Worm (Caenorhabditis elegans) whole organism, young adult: Measurements from ENCODE around the gene rpl-22.

Source experiments
- B0336.3 ChIP-seq: fragments of 200-800 bp; sonication (Bioruptor generic); IDR thresholded peaks from 2 replicates; pipeline ENCODE4 v1.3.6; 2022; ENCODE audit warnings: missing genetic modification characterization, missing compliant biosample characterization
- F10E7.11 ChIP-seq: sonication (generic microtip); optimal IDR thresholded peaks from 2 replicates; lab custom pipeline; 2017; ENCODE audit warnings: mild to moderate bottlenecking, missing genetic modification characterization, moderate library complexity, missing compliant biosample characterization
- F23B12.7 ChIP-seq: sonication (generic microtip); optimal IDR thresholded peaks from 2 replicates; lab custom pipeline; 2017; ENCODE audit warnings: missing genetic modification characterization, mild to moderate bottlenecking, missing compliant biosample characterization, antibody characterized with exemption, moderate library complexity; ENCODE audit not compliant: insufficient read depth
- F37B4.10 ChIP-seq: fragments of 200-800 bp; sonication (Bioruptor generic); IDR thresholded peaks from 2 replicates; pipeline ENCODE4 v1.3.6; 2022; ENCODE audit warnings: missing genetic modification characterization, missing compliant biosample characterization
- F57A8.1 ChIP-seq: fragments of 200-800 bp; sonication (Bioruptor generic); optimal IDR thresholded peaks from 2 replicates; lab custom pipeline; 2018; ENCODE audit warnings: mild to moderate bottlenecking, missing genetic modification characterization, moderate library complexity, missing compliant biosample characterization
- T07F8.4 ChIP-seq: sonication (generic microtip); optimal IDR thresholded peaks from 2 replicates; lab custom pipeline; 2016; ENCODE audit warnings: mild to moderate bottlenecking, missing genetic modification characterization, moderate library complexity, missing compliant biosample characterization
- Y53F4B.3 ChIP-seq: fragments of 200-800 bp; sonication (Bioruptor generic); IDR thresholded peaks from 2 replicates; pipeline ENCODE4 v1.3.6; 2022; ENCODE audit warnings: missing genetic modification reagents, missing genetic modification characterization, missing compliant biosample characterization
- Y67H2A.10 ChIP-seq: fragments of 200-800 bp; sonication (Bioruptor generic); conservative IDR thresholded peaks from 2 replicates; pipeline ENCODE4 v1.3.6; 2022; ENCODE audit warnings: missing genetic modification reagents, missing genetic modification characterization, missing compliant biosample characterization
- ama-1 ChIP-seq, 3 experiments: fragments of 150-350 bp in 1 of 3; sonication (generic microtip) in 2 of 3; optimal IDR thresholded peaks; 2 replicates each; lab custom pipeline; 2014 to 2018; ENCODE audit warnings: missing biosample characterization in 2 of 3, missing genetic modification characterization in 2 of 3, missing genetic modification reagents in 2 of 3
- atf-7 ChIP-seq: sonication (generic microtip); optimal IDR thresholded peaks from 2 replicates; lab custom pipeline; 2017; ENCODE audit warnings: mild to moderate bottlenecking, missing genetic modification characterization, missing compliant biosample characterization
- attf-3 ChIP-seq: fragments of 200-800 bp; sonication (Bioruptor generic); conservative IDR thresholded peaks from 2 replicates; pipeline ENCODE4 v1.3.6; 2022; ENCODE audit warnings: missing genetic modification reagents, missing genetic modification characterization, missing compliant biosample characterization
- ccch-3 ChIP-seq: fragments of 200-800 bp; sonication (Bioruptor generic); optimal IDR thresholded peaks from 2 replicates; lab custom pipeline; 2018; ENCODE audit warnings: mild to moderate bottlenecking, missing genetic modification characterization, missing compliant biosample characterization
- ceh-58 ChIP-seq: fragments of 200-800 bp; sonication (Bioruptor generic); IDR thresholded peaks from 2 replicates; pipeline ENCODE4 v1.3.6; 2022; ENCODE audit warnings: missing genetic modification characterization, missing compliant biosample characterization
- ceh-79 ChIP-seq: sonication (generic microtip); optimal IDR thresholded peaks from 2 replicates; lab custom pipeline; 2017; ENCODE audit warnings: mild to moderate bottlenecking, missing genetic modification characterization, missing compliant biosample characterization
- chd-7 ChIP-seq: sonication (generic microtip); optimal IDR thresholded peaks from 2 replicates; lab custom pipeline; 2016; ENCODE audit warnings: mild to moderate bottlenecking, missing genetic modification characterization, moderate library complexity, missing compliant biosample characterization
- die-1 ChIP-seq: sonication (generic microtip); optimal IDR thresholded peaks from 2 replicates; lab custom pipeline; 2016; ENCODE audit warnings: missing genotype, mild to moderate bottlenecking, missing genetic modification characterization, missing compliant biosample characterization
- dox-1 ChIP-seq: fragments of 200-800 bp; sonication (Bioruptor generic); IDR thresholded peaks from 2 replicates; pipeline ENCODE4 v1.3.6; 2022; ENCODE audit warnings: missing genetic modification reagents, missing genetic modification characterization, missing compliant biosample characterization
- egl-18 ChIP-seq: fragments of 200-800 bp; sonication (Bioruptor generic); IDR thresholded peaks from 2 replicates; pipeline ENCODE4 v1.3.6; 2022; ENCODE audit warnings: missing genetic modification reagents, missing genetic modification characterization, missing compliant biosample characterization
- egl-44 ChIP-seq: fragments of 200-800 bp; sonication (Bioruptor generic); IDR thresholded peaks from 2 replicates; pipeline ENCODE4 v1.3.6; 2022; ENCODE audit warnings: missing genetic modification reagents, missing genetic modification characterization, missing compliant biosample characterization
- ets-4 ChIP-seq: fragments of 200-800 bp; sonication (Bioruptor generic); optimal IDR thresholded peaks from 2 replicates; lab custom pipeline; 2018; ENCODE audit warnings: mild to moderate bottlenecking, missing genetic modification characterization, missing compliant biosample characterization
- fkh-3 ChIP-seq: sonication (generic microtip); optimal IDR thresholded peaks from 2 replicates; lab custom pipeline; 2016; ENCODE audit warnings: mild to moderate bottlenecking, missing genetic modification characterization, missing compliant biosample characterization
- gei-17 ChIP-seq: fragments of 200-800 bp; sonication (Bioruptor generic); optimal IDR thresholded peaks from 2 replicates; lab custom pipeline; 2018; ENCODE audit warnings: mild to moderate bottlenecking, missing genetic modification characterization, missing compliant biosample characterization
- let-607 ChIP-seq, 2 experiments: fragments of 200-800 bp in 1 of 2; sonication (Bioruptor generic) in 1 of 2; sonication (generic microtip) in 1 of 2; optimal IDR thresholded peaks; 2 replicates each; lab custom pipeline; 2016 to 2018; ENCODE audit warnings: mild to moderate bottlenecking in 2 of 2, missing compliant biosample characterization in 2 of 2, missing genetic modification characterization in 2 of 2, moderate library complexity in 2 of 2, missing genotype in 1 of 2
- lin-26 ChIP-seq: fragments of 200-800 bp; sonication (Bioruptor generic); IDR thresholded peaks from 2 replicates; pipeline ENCODE4 v1.3.6; 2022; ENCODE audit warnings: missing genetic modification reagents, missing genetic modification characterization, missing compliant biosample characterization
- lin-35 ChIP-seq, 3 experiments: fragments of 150-350 bp in 2 of 3; sonication (generic microtip) in 1 of 3; optimal IDR thresholded peaks; 2 replicates each; lab custom pipeline; 2014 to 2018; ENCODE audit warnings: missing biosample characterization in 3 of 3, missing genetic modification characterization in 3 of 3, missing genetic modification reagents in 3 of 3
- lir-1 ChIP-seq: fragments of 200-800 bp; sonication (Bioruptor generic); conservative IDR thresholded peaks from 2 replicates; pipeline ENCODE4 v1.3.6; 2022; ENCODE audit warnings: missing genetic modification reagents, missing genetic modification characterization, missing compliant biosample characterization
- madf-10 ChIP-seq: sonication (generic microtip); optimal IDR thresholded peaks from 2 replicates; lab custom pipeline; 2016; ENCODE audit warnings: mild to moderate bottlenecking, missing genetic modification characterization, missing compliant biosample characterization
- mcd-1 ChIP-seq: fragments of 200-800 bp; sonication (Bioruptor generic); IDR thresholded peaks from 2 replicates; pipeline ENCODE4 v1.3.6; 2022; ENCODE audit warnings: missing genetic modification reagents, missing genetic modification characterization, missing compliant biosample characterization
- mes-4 ChIP-seq: sonication (generic microtip); optimal IDR thresholded peaks from 2 replicates; lab custom pipeline; 2016; ENCODE audit warnings: missing genotype, missing genetic modification characterization, missing compliant biosample characterization
- nhr-120 ChIP-seq: fragments of 200-800 bp; sonication (Bioruptor generic); IDR thresholded peaks from 2 replicates; pipeline ENCODE4 v1.3.6; 2022; ENCODE audit warnings: missing genetic modification characterization, missing compliant biosample characterization
- nhr-80 ChIP-seq: sonication (generic microtip); optimal IDR thresholded peaks from 2 replicates; lab custom pipeline; 2016; ENCODE audit warnings: missing genetic modification characterization, missing compliant biosample characterization
- nhr-90 ChIP-seq: sonication (generic microtip); optimal IDR thresholded peaks from 2 replicates; lab custom pipeline; 2016; ENCODE audit warnings: missing genotype, mild to moderate bottlenecking, missing genetic modification characterization, missing compliant biosample characterization
- pha-4 ChIP-seq: fragments of 150-350 bp; sonication (generic microtip); optimal IDR thresholded peaks from 2 replicates; lab custom pipeline; 2014; ENCODE audit warnings: missing biosample characterization, missing genetic modification reagents, missing genetic modification characterization
- sdz-38 ChIP-seq: sonication (generic microtip); optimal IDR thresholded peaks from 2 replicates; lab custom pipeline; 2016; ENCODE audit warnings: missing genotype, missing genetic modification characterization, missing compliant biosample characterization
- snpc-3.4 ChIP-seq: sonication (generic microtip); optimal IDR thresholded peaks from 2 replicates; lab custom pipeline; 2017; ENCODE audit warnings: missing genetic modification characterization, mild to moderate bottlenecking, missing compliant biosample characterization, antibody characterized with exemption, moderate library complexity, missing genotype, missing genetic modification reagents
- snpc-4 ChIP-seq, 5 experiments: fragments of 150-350 bp in 1 of 5; sonication (generic microtip) in 4 of 5; optimal IDR thresholded peaks; 2 replicates each; lab custom pipeline; 2014 to 2018; ENCODE audit warnings: missing genetic modification characterization in 5 of 5, missing biosample characterization in 3 of 5, antibody characterized with exemption in 2 of 5, mild to moderate bottlenecking in 2 of 5, missing compliant biosample characterization in 2 of 5, missing genotype in 2 of 5, moderate library complexity in 2 of 5, missing genetic modification reagents in 1 of 5
- sptf-2 ChIP-seq: fragments of 200-800 bp; sonication (Bioruptor generic); optimal IDR thresholded peaks from 2 replicates; lab custom pipeline; 2018; ENCODE audit warnings: mild to moderate bottlenecking, missing genetic modification characterization, missing compliant biosample characterization
- tbx-9 ChIP-seq: sonication (generic microtip); optimal IDR thresholded peaks from 2 replicates; lab custom pipeline; 2016; ENCODE audit warnings: borderline replicate concordance, missing genetic modification characterization, inconsistent platforms, missing compliant biosample characterization
- unc-62 ChIP-seq: fragments of 150-350 bp; optimal IDR thresholded peaks from 2 replicates; lab custom pipeline; 2014; ENCODE audit warnings: missing biosample characterization, missing genetic modification reagents, missing genetic modification characterization
- xnd-1 ChIP-seq: sonication (generic microtip); optimal IDR thresholded peaks from 2 replicates; lab custom pipeline; 2016; ENCODE audit warnings: missing genotype, missing genetic modification reagents, missing genetic modification characterization, missing compliant biosample characterization
- ztf-18 ChIP-seq: sonication (generic microtip); optimal IDR thresholded peaks from 2 replicates; lab custom pipeline; 2016; ENCODE audit warnings: missing genotype, mild to moderate bottlenecking, missing genetic modification characterization, missing compliant biosample characterization
- ztf-22 ChIP-seq: fragments of 200-800 bp; sonication (Bioruptor generic); optimal IDR thresholded peaks from 2 replicates; lab custom pipeline; 2018; ENCODE audit warnings: mild to moderate bottlenecking, missing genetic modification characterization, moderate library complexity, missing compliant biosample characterization
- ztf-6 ChIP-seq: fragments of 200-800 bp; sonication (Bioruptor generic); IDR thresholded peaks from 2 replicates; pipeline ENCODE4 v1.3.6; 2022; ENCODE audit warnings: missing genetic modification reagents, missing genetic modification characterization, missing compliant biosample characterization

rpl-22 gene

DNA sequence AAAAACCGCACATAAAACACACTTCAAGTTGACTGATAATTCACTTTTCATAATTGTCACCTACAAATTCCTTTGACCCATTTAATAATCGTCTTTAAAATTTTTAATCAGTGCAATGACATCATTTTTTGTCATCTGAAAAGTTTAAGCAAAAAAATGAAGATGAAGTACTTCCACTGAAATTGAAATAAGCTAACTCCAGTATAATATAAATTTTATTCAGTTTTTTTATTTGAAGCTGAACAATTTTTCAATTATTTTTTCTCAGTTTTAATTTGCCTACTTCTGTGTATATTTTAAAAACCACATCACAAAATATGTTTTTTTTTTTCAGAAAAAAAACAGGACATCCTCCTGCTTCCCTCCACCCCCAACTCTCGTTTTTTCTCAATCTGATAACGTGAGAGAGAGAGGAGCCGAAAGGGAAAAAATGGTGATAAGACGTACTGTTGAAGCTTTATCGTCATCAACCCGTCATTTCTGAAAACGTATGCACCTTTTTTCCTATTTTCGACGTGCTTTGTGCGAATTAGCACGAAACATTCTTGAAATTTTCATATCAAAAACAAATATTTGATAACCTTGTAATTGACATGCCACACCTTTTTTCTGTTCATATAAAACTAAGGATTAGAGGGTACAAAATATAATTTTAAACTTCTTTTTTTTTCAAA lies 48.5 kb downstream of the rpl-22 start, which contains the start of the genes C04G6.11 and mpk-2:
TSS of gene C04G6.11 (minus strand) at position 51 of the 674 bp plus-strand sequence.
TSS of gene mpk-2 (plus strand) at position 335 of the 674 bp plus-strand sequence.
- peak; percentile 58 for TF ChIP-seq ztf-22 (GFP tag; lab: Kevin White, UChicago)
- TF ChIP-seq egl-18 (GFP tag; lab: Robert Waterston, UW), result no peak
- peak; percentile 93 for TF ChIP-seq nhr-80 (tag; lab: Kevin White, UChicago)
- TF ChIP-seq atf-7, result peak; percentile 75
- TF ChIP-seq Y53F4B.3 (GFP tag; lab: Robert Waterston, UW), result no peak
- peak; percentile 22 for TF ChIP-seq madf-10 (tag; lab: Kevin White, UChicago)
- peak; percentile 21 to 40 for TF ChIP-seq let-607 (tag; optimal IDR thresholded peaks at IDR 0.05; lab: Kevin White, UChicago)
- peak; percentile 44 for TF ChIP-seq unc-62 (GFP tag; lab: Kevin White, UChicago)
- TF ChIP-seq, all 124 proteins: peak for 6

DNA sequence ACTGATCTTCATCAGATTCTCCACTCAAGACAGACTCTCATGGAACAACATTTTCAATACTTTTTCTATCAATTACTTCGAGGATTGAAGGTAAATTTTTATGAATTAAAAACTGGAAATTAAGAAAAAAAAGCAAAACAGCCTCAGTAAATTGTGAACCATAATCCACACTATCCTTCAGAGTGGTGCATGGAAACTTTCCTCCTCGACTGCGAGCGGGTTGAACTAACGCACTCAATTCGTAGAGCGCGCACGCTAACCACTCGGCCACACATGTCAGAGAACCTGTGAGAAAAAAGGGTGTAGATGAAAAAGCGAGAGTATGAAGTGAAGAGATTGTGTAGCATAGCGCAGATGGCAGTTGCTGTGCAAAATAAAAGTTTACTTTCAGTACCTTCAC lies 49.6 kb downstream of the rpl-22 start:
- peak; percentile 73 for TF ChIP-seq F57A8.1 (GFP tag; lab: Kevin White, UChicago)
- peak; percentile 80 for TF ChIP-seq snpc-4 (GFP tag; optimal IDR thresholded peaks at IDR 0.05; lab: Kevin White, UChicago)
- peak; percentile 26 to 87 (median 74) for TF ChIP-seq snpc-4 (tag; optimal IDR thresholded peaks at IDR 0.05; lab: Kevin White, UChicago)
- TF ChIP-seq fkh-3 (tag; lab: Kevin White, UChicago), result peak; percentile 85
- TF ChIP-seq egl-18 (GFP tag; lab: Robert Waterston, UW), result 0 out of 2 replicates have a peak, but pooled peaks have one; percentile 57
- TF ChIP-seq chd-7 (tag; lab: Kevin White, UChicago), result peak; percentile 91
- no peak for TF ChIP-seq lin-35 (GFP tag; optimal IDR thresholded peaks at IDR 0.05; lab: Kevin White, UChicago)
- peak; percentile 13 for TF ChIP-seq xnd-1
- no peak for TF ChIP-seq F37B4.10
- TF ChIP-seq tbx-9, result peak; percentile 79
- 0 out of 2 replicates have a peak, but pooled peaks have one; percentile 82 for TF ChIP-seq nhr-120 (GFP tag; lab: Robert Waterston, UW)
- TF ChIP-seq F23B12.7, result peak; percentile 90
- peak; percentile 86 for TF ChIP-seq B0336.3
- 0 out of 2 replicates have a peak, but pooled peaks have one; percentile 51 for TF ChIP-seq ztf-6
- no peak for TF ChIP-seq pha-4 (tag; lab: Kevin White, UChicago)
- no peak for TF ChIP-seq sdz-38 (tag; lab: Kevin White, UChicago)
- peak; percentile 13 for TF ChIP-seq ccch-3 (GFP tag; lab: Kevin White, UChicago)
- TF ChIP-seq mes-4 (tag; lab: Kevin White, UChicago), result peak; percentile 91
- no peak for TF ChIP-seq ama-1 (optimal IDR thresholded peaks at IDR 0.05; lab: Kevin White, UChicago)
- peak; percentile 90 to 94 for TF ChIP-seq ama-1 (GFP tag; optimal IDR thresholded peaks at IDR 0.05; lab: Kevin White, UChicago)
- peak; percentile 67 for TF ChIP-seq ets-4 (GFP tag; lab: Kevin White, UChicago)
- TF ChIP-seq gei-17 (GFP tag; lab: Kevin White, UChicago), result peak; percentile 18
- TF ChIP-seq egl-44 (GFP tag; lab: Robert Waterston, UW), result peak; percentile 90
- TF ChIP-seq Y67H2A.10 (GFP tag; lab: Robert Waterston, UW), result 0 out of 2 replicates have a peak, but pooled peaks have one; percentile 8
- no peak; the same call in 1 of the 2 replicates for TF ChIP-seq mcd-1
- TF ChIP-seq attf-3 (GFP tag; lab: Robert Waterston, UW), result peak; percentile 52
- TF ChIP-seq T07F8.4 (tag; lab: Kevin White, UChicago), result peak; percentile 73
- TF ChIP-seq let-607 (tag; optimal IDR thresholded peaks at IDR 0.05; lab: Kevin White, UChicago), result peak; percentile 34 to 68
- TF ChIP-seq die-1, result peak; percentile 95
- peak; percentile 90; the same call in 1 of the 2 replicates for TF ChIP-seq dox-1
- peak; percentile 81 for TF ChIP-seq ztf-18
- peak; percentile 90 for TF ChIP-seq snpc-3.4 (tag; lab: Kevin White, UChicago)
- TF ChIP-seq F10E7.11 (tag; lab: Kevin White, UChicago), result peak; percentile 79
- TF ChIP-seq lir-1 (GFP tag; lab: Robert Waterston, UW), result peak; percentile 61; the same call in 1 of the 2 replicates
- peak; percentile 75 for TF ChIP-seq sptf-2 (GFP tag; lab: Kevin White, UChicago)
- no peak for TF ChIP-seq ceh-58 (GFP tag; lab: Robert Waterston, UW)
- peak; percentile 70 for TF ChIP-seq ceh-79 (tag; lab: Kevin White, UChicago)
- peak; percentile 97 for TF ChIP-seq nhr-90
- TF ChIP-seq lin-26 (GFP tag; lab: Robert Waterston, UW), result peak; percentile 96
